Fruit fly (Drosophila melanogaster) whole organism: ENCODE data around the gene CG11030.

ENCODE experiments used
- CG8478 ChIP-seq: fragments of >200 bp; optimal IDR thresholded peaks from 2 replicates; lab custom pipeline; 2018; ENCODE audit warnings: inconsistent platforms
- pan ChIP-seq: fragments of >200 bp; optimal IDR thresholded peaks from 2 replicates; lab custom pipeline; 2017
- usp ChIP-seq: fragments of >200 bp; optimal IDR thresholded peaks from 2 replicates; lab custom pipeline; 2017; ENCODE audit warnings: missing biosample characterization, missing genetic modification characterization, mixed read lengths

DNA sequence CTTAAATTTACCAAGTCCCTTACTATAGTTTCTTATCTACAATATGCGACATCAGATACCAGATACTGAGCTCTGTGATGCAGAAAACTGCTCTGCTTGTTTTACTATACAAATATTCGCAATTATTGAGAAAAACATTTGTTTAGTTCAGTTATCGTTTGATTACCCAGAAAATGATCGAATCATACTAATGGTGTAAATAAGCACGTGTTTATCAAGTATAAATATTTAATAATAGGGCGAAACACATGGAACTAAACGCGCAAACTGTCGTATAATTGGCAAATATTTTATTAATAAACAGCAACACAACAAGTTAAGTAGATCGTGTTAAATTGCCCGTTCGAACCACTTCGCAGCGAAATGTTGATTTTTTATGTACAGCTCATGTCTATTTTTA, 73.5 kb downstream of the CG11030 start:
- TF ChIP-seq CG8478 (lab: Kevin White, UChicago) (no peak), pan (lab: Kevin White, UChicago) (no peak), usp (no peak)
